Fruit fly (Drosophila melanogaster): ENCODE data around the gene CG33654.

dm6 chr3R:9559413-9560014 is 23.5 kb downstream of the CG33654 start, which contains the start of the genes AP-1mu and MBD-like:
- TF ChIP-seq ttk (optimal IDR thresholded peaks at IDR 0.05) (no peak), psq (optimal IDR thresholded peaks at IDR 0.05) (no peak), Sin3A (optimal IDR thresholded peaks at IDR 0.05) (no peak)
